Fruit fly (Drosophila melanogaster): ENCODE data around the gene wuho.

wuho gene

dm6 chrX:6316858-6317474 is 29.1 kb downstream of the wuho start:
- no peak for TF ChIP-seq CG17801 (GFP tag; optimal IDR thresholded peaks at IDR 0.05; ENCODE audit: partially characterized antibody)

DNA sequence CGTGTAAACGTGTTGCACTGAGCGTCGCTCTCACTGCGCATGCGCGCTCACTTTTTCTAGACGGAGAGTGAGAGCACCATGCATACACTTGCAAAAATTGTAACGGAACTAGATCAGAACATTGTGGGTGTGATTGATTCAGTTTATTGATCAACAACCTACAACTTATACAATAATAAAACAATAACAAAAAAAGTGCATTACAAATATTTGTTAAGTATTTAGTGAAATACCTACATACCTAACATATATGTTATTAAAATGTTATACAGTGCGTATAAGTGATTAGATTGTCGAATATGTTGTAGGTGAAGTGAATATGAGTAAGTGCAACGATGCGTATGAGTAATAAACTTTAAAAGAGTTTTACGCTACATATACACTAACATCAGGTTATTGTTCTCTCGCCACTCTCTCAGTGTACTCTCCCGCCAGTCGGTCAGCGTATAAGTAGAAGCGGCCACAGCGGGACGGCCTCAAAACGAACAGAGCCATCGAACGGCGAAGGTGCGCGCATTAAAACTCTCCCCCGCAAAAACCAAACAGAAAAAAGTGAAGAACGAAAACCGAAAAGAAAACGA is 42.6 kb downstream of the wuho start, which contains the start of gene CG42240:
CG42240 (plus strand) TSS at position 474 of the 581 bp plus-strand sequence.
- peak; percentile 83 for TF ChIP-seq CG17801 (GFP tag; optimal IDR thresholded peaks at IDR 0.05; ENCODE audit: partially characterized antibody)

DNA sequence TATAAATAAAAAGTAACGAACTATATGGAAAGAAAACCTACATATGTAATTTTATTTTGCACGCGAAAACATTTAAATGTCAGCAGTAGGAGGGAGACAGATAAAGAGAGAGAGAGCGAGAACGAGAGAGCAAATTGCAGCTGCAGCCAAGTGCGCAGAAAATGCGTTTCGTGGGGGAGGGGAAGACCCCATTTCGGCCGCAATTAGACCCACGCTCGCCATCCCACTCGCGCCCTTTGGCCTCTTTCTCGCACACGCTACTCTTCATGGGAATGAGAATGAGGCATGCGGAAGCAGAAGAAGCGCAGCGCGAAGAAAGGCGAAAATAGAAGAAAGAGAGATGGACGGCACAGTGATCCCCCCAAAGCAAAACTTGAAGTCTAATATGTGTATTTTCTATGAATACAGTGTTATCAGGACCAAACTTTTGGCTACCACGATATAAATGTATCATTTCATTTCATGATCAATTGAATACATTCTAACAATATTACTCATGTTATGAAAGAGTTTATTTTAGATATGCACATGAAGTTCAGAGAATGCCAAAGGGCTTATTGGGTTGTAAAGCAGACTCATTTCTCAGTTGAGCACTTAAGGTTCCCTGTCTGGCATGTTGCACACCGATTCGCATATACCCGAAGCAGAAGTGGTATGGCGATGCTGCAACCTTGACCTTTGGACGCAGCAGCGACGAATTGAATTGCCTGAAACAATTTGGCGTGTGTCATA is 45.3 kb downstream of the wuho start:
- TF ChIP-seq CG17801 (GFP tag; optimal IDR thresholded peaks at IDR 0.05; ENCODE audit: partially characterized antibody) = no peak

dm6 chrX:6334945-6335344 is 47.0 kb downstream of the wuho start:
- no peak for TF ChIP-seq CG17801 (GFP tag; optimal IDR thresholded peaks at IDR 0.05; ENCODE audit: partially characterized antibody)

DNA sequence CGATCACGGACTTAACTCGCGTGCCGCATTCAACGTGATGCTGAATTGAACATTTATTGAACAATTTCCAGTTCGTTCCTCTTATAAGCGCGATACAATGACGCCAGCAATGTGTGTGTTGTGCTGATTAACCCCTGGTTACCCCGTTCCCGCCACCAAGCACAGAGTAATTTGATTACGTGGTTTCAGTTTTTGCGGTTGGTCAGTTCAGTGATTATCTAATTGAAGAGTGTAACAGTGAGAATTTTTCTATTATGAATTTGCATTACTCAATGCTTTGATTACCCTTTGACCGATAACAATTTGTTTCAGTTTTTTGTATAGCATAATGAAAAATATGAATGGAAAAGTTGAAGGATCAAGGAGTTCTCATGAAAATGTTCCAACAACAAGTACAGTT is 49.8 kb downstream of the wuho start, which contains the start of gene CG3842:
CG3842 (plus strand) TSS at position 61 of the 400 bp plus-strand sequence.
- TF ChIP-seq CG17801 (GFP tag; optimal IDR thresholded peaks at IDR 0.05; ENCODE audit: partially characterized antibody) = no peak
